Worm (Caenorhabditis elegans) whole organism, young adult: ENCODE data around the gene Y7A5A.13.

ENCODE experiments used
- B0019.2 ChIP-seq: fragments of 200-800 bp; sonication (Bioruptor generic); conservative IDR thresholded peaks from 2 replicates; pipeline ENCODE4 v1.3.6; 2022; ENCODE audit warnings: missing genetic modification reagents, missing genetic modification characterization, missing compliant biosample characterization
- C17E4.6 ChIP-seq: fragments of 200-800 bp; sonication (Bioruptor generic); IDR thresholded peaks from 2 replicates; pipeline ENCODE4 v1.3.6; 2022; ENCODE audit warnings: missing genetic modification reagents, missing genetic modification characterization, missing compliant biosample characterization
- F23B12.7 ChIP-seq: sonication (generic microtip); optimal IDR thresholded peaks from 2 replicates; lab custom pipeline; 2017; ENCODE audit warnings: missing genetic modification characterization, mild to moderate bottlenecking, missing compliant biosample characterization, antibody characterized with exemption, moderate library complexity; ENCODE audit not compliant: insufficient read depth
- F37B4.10 ChIP-seq: fragments of 200-800 bp; sonication (Bioruptor generic); IDR thresholded peaks from 2 replicates; pipeline ENCODE4 v1.3.6; 2022; ENCODE audit warnings: missing genetic modification characterization, missing compliant biosample characterization
- F52B5.7 ChIP-seq: sonication (generic microtip); optimal IDR thresholded peaks from 2 replicates; lab custom pipeline; 2016; ENCODE audit warnings: mild to moderate bottlenecking, missing genetic modification characterization, missing compliant biosample characterization
- F55B11.4 ChIP-seq: sonication (generic microtip); optimal IDR thresholded peaks from 2 replicates; lab custom pipeline; 2016; ENCODE audit warnings: missing compliant biosample characterization, missing genetic modification characterization, borderline replicate concordance; ENCODE audit not compliant: insufficient read depth
- F57A8.1 ChIP-seq: fragments of 200-800 bp; sonication (Bioruptor generic); optimal IDR thresholded peaks from 2 replicates; lab custom pipeline; 2018; ENCODE audit warnings: mild to moderate bottlenecking, missing genetic modification characterization, moderate library complexity, missing compliant biosample characterization
- K11D2.4 ChIP-seq: fragments of 200-800 bp; sonication (Bioruptor generic); IDR thresholded peaks from 2 replicates; pipeline ENCODE4 v1.3.6; 2022; ENCODE audit warnings: missing genetic modification reagents, missing genetic modification characterization, missing compliant biosample characterization
- Y53G8AR.9 ChIP-seq: fragments of 200-800 bp; sonication (Bioruptor generic); conservative IDR thresholded peaks from 2 replicates; pipeline ENCODE4 v1.3.6; 2022; ENCODE audit warnings: missing genetic modification reagents, missing genetic modification characterization, missing compliant biosample characterization
- Y67H2A.10 ChIP-seq: fragments of 200-800 bp; sonication (Bioruptor generic); conservative IDR thresholded peaks from 2 replicates; pipeline ENCODE4 v1.3.6; 2022; ENCODE audit warnings: missing genetic modification reagents, missing genetic modification characterization, missing compliant biosample characterization
- Y79H2A.3 ChIP-seq: fragments of 200-800 bp; sonication (Bioruptor generic); conservative IDR thresholded peaks from 2 replicates; pipeline ENCODE4 v1.3.6; 2022; ENCODE audit warnings: missing genetic modification reagents, missing genetic modification characterization, missing compliant biosample characterization
- Y95B8A.8 ChIP-seq: fragments of 200-800 bp; sonication (Bioruptor generic); IDR thresholded peaks from 2 replicates; pipeline ENCODE4 v1.3.6; 2022; ENCODE audit warnings: missing genetic modification reagents, missing genetic modification characterization, missing compliant biosample characterization
- akir-1 ChIP-seq: fragments of 200-800 bp; sonication (Bioruptor generic); optimal IDR thresholded peaks from 2 replicates; lab custom pipeline; 2018; ENCODE audit warnings: mild to moderate bottlenecking, missing genetic modification characterization, moderate library complexity, missing compliant biosample characterization
- ama-1 ChIP-seq, 3 experiments: fragments of 150-350 bp in 1 of 3; sonication (generic microtip) in 2 of 3; optimal IDR thresholded peaks; 2 replicates each; lab custom pipeline; 2014 to 2018; ENCODE audit warnings: missing biosample characterization in 2 of 3, missing genetic modification characterization in 2 of 3, missing genetic modification reagents in 2 of 3
- attf-5 ChIP-seq: fragments of 200-800 bp; sonication (Bioruptor generic); optimal IDR thresholded peaks from 2 replicates; lab custom pipeline; 2018; ENCODE audit warnings: mild to moderate bottlenecking, missing genetic modification characterization, missing compliant biosample characterization
- cebp-1 ChIP-seq, 2 experiments: fragments of 200-800 bp in 1 of 2; sonication (Bioruptor generic) in 1 of 2; sonication (generic microtip) in 1 of 2; IDR thresholded peaks in 1 of 2; optimal IDR thresholded peaks in 1 of 2; 2 replicates each; pipeline versions ENCODE4 v1.3.6 to Lab custom; 2017 to 2022; ENCODE audit warnings: missing compliant biosample characterization in 2 of 2, missing genetic modification characterization in 2 of 2, mild to moderate bottlenecking in 1 of 2, missing genetic modification reagents in 1 of 2, moderate library complexity in 1 of 2
- ceh-27 ChIP-seq: fragments of 200-800 bp; sonication (Bioruptor generic); optimal IDR thresholded peaks from 2 replicates; lab custom pipeline; 2018; ENCODE audit warnings: mild to moderate bottlenecking, missing genetic modification characterization, moderate library complexity, missing compliant biosample characterization
- ceh-40 ChIP-seq: fragments of 200-800 bp; sonication (Bioruptor generic); IDR thresholded peaks from 2 replicates; pipeline ENCODE4 v1.3.6; 2022; ENCODE audit warnings: missing genetic modification characterization, missing compliant biosample characterization
- ceh-91 ChIP-seq: fragments of 200-800 bp; sonication (Bioruptor generic); IDR thresholded peaks from 2 replicates; pipeline ENCODE4 v1.3.6; 2022; ENCODE audit warnings: missing genetic modification reagents, missing genetic modification characterization, missing compliant biosample characterization
- die-1 ChIP-seq: sonication (generic microtip); optimal IDR thresholded peaks from 2 replicates; lab custom pipeline; 2016; ENCODE audit warnings: missing genotype, mild to moderate bottlenecking, missing genetic modification characterization, missing compliant biosample characterization
- dox-1 ChIP-seq: fragments of 200-800 bp; sonication (Bioruptor generic); IDR thresholded peaks from 2 replicates; pipeline ENCODE4 v1.3.6; 2022; ENCODE audit warnings: missing genetic modification reagents, missing genetic modification characterization, missing compliant biosample characterization
- egl-44 ChIP-seq: fragments of 200-800 bp; sonication (Bioruptor generic); IDR thresholded peaks from 2 replicates; pipeline ENCODE4 v1.3.6; 2022; ENCODE audit warnings: missing genetic modification reagents, missing genetic modification characterization, missing compliant biosample characterization
- ekl-4 ChIP-seq: fragments of 200-800 bp; sonication (Bioruptor generic); IDR thresholded peaks from 2 replicates; pipeline ENCODE4 v1.3.6; 2022; ENCODE audit warnings: missing genetic modification reagents, missing genetic modification characterization, missing compliant biosample characterization
- fkh-3 ChIP-seq: sonication (generic microtip); optimal IDR thresholded peaks from 2 replicates; lab custom pipeline; 2016; ENCODE audit warnings: mild to moderate bottlenecking, missing genetic modification characterization, missing compliant biosample characterization
- gei-17 ChIP-seq: fragments of 200-800 bp; sonication (Bioruptor generic); optimal IDR thresholded peaks from 2 replicates; lab custom pipeline; 2018; ENCODE audit warnings: mild to moderate bottlenecking, missing genetic modification characterization, missing compliant biosample characterization
- him-1 ChIP-seq: sonication (generic microtip); optimal IDR thresholded peaks from 2 replicates; lab custom pipeline; 2016; ENCODE audit warnings: missing genotype, missing genetic modification reagents, missing genetic modification characterization, missing compliant biosample characterization
- hmg-1.2 ChIP-seq: fragments of 200-800 bp; sonication (Bioruptor generic); IDR thresholded peaks from 2 replicates; pipeline ENCODE4 v1.3.6; 2022; ENCODE audit warnings: missing genetic modification reagents, missing genetic modification characterization, missing compliant biosample characterization
- hmg-20 ChIP-seq: fragments of 200-800 bp; sonication (Bioruptor generic); IDR thresholded peaks from 2 replicates; pipeline ENCODE4 v1.3.6; 2022; ENCODE audit warnings: missing genetic modification reagents, missing genetic modification characterization, missing compliant biosample characterization
- lag-1 ChIP-seq: fragments of 200-800 bp; sonication (Bioruptor generic); IDR thresholded peaks from 2 replicates; pipeline ENCODE4 v1.3.6; 2022; ENCODE audit warnings: missing genetic modification reagents, missing genetic modification characterization, missing compliant biosample characterization
- lin-40 ChIP-seq: sonication (generic microtip); optimal IDR thresholded peaks from 2 replicates; lab custom pipeline; 2016; ENCODE audit warnings: missing genetic modification characterization, mild to moderate bottlenecking, missing compliant biosample characterization, missing genotype, missing genetic modification reagents
- lin-54 ChIP-seq: fragments of 200-800 bp; sonication (Bioruptor generic); optimal IDR thresholded peaks from 2 replicates; lab custom pipeline; 2018; ENCODE audit warnings: mild to moderate bottlenecking, missing genetic modification characterization, missing compliant biosample characterization
- lsy-27 ChIP-seq: sonication (generic microtip); optimal IDR thresholded peaks from 2 replicates; lab custom pipeline; 2017; ENCODE audit warnings: missing genetic modification characterization, mild to moderate bottlenecking, missing compliant biosample characterization, antibody characterized with exemption, missing genotype, borderline replicate concordance; ENCODE audit not compliant: insufficient read depth
- madf-10 ChIP-seq: sonication (generic microtip); optimal IDR thresholded peaks from 2 replicates; lab custom pipeline; 2016; ENCODE audit warnings: mild to moderate bottlenecking, missing genetic modification characterization, missing compliant biosample characterization
- madf-3 ChIP-seq: fragments of 200-800 bp; sonication (Bioruptor generic); IDR thresholded peaks from 2 replicates; pipeline ENCODE4 v1.3.6; 2022; ENCODE audit warnings: missing genetic modification reagents, missing genetic modification characterization, missing compliant biosample characterization
- mcd-1 ChIP-seq: fragments of 200-800 bp; sonication (Bioruptor generic); IDR thresholded peaks from 2 replicates; pipeline ENCODE4 v1.3.6; 2022; ENCODE audit warnings: missing genetic modification reagents, missing genetic modification characterization, missing compliant biosample characterization
- nfya-2 ChIP-seq: fragments of 200-800 bp; sonication (Bioruptor generic); IDR thresholded peaks from 2 replicates; pipeline ENCODE4 v1.3.6; 2022; ENCODE audit warnings: missing genetic modification reagents, missing genetic modification characterization, missing compliant biosample characterization
- nfyb-1 ChIP-seq: fragments of 200-800 bp; sonication (Bioruptor generic); IDR thresholded peaks from 2 replicates; pipeline ENCODE4 v1.3.6; 2022; ENCODE audit warnings: missing genetic modification reagents, missing genetic modification characterization, missing compliant biosample characterization
- sea-2 ChIP-seq: fragments of 200-800 bp; sonication (Bioruptor generic); IDR thresholded peaks from 2 replicates; pipeline ENCODE4 v1.3.6; 2022; ENCODE audit warnings: missing genetic modification characterization, missing compliant biosample characterization
- snpc-4 ChIP-seq, 5 experiments: fragments of 150-350 bp in 1 of 5; sonication (generic microtip) in 4 of 5; optimal IDR thresholded peaks; 2 replicates each; lab custom pipeline; 2014 to 2018; ENCODE audit warnings: missing genetic modification characterization in 5 of 5, missing biosample characterization in 3 of 5, antibody characterized with exemption in 2 of 5, mild to moderate bottlenecking in 2 of 5, missing compliant biosample characterization in 2 of 5, missing genotype in 2 of 5, moderate library complexity in 2 of 5, missing genetic modification reagents in 1 of 5
- somi-1 ChIP-seq: fragments of 200-800 bp; sonication (Bioruptor generic); optimal IDR thresholded peaks from 2 replicates; lab custom pipeline; 2018; ENCODE audit warnings: mild to moderate bottlenecking, missing genetic modification characterization, missing compliant biosample characterization
- tbp1 ChIP-seq: fragments of 200-800 bp; sonication (Bioruptor generic); optimal IDR thresholded peaks from 2 replicates; lab custom pipeline; 2018; ENCODE audit warnings: mild to moderate bottlenecking, missing genetic modification characterization, missing compliant biosample characterization
- unc-130 ChIP-seq: sonication (generic microtip); optimal IDR thresholded peaks from 2 replicates; lab custom pipeline; 2016; ENCODE audit warnings: missing genetic modification reagents, missing genetic modification characterization, missing compliant biosample characterization
- ztf-18 ChIP-seq: sonication (generic microtip); optimal IDR thresholded peaks from 2 replicates; lab custom pipeline; 2016; ENCODE audit warnings: missing genotype, mild to moderate bottlenecking, missing genetic modification characterization, missing compliant biosample characterization
- ztf-25 ChIP-seq: fragments of 200-800 bp; sonication (Bioruptor generic); IDR thresholded peaks from 2 replicates; pipeline ENCODE4 v1.3.6; 2022; ENCODE audit warnings: missing genetic modification reagents, missing genetic modification characterization, missing compliant biosample characterization
- ztf-6 ChIP-seq: fragments of 200-800 bp; sonication (Bioruptor generic); IDR thresholded peaks from 2 replicates; pipeline ENCODE4 v1.3.6; 2022; ENCODE audit warnings: missing genetic modification reagents, missing genetic modification characterization, missing compliant biosample characterization

Y7A5A.13 gene

DNA sequence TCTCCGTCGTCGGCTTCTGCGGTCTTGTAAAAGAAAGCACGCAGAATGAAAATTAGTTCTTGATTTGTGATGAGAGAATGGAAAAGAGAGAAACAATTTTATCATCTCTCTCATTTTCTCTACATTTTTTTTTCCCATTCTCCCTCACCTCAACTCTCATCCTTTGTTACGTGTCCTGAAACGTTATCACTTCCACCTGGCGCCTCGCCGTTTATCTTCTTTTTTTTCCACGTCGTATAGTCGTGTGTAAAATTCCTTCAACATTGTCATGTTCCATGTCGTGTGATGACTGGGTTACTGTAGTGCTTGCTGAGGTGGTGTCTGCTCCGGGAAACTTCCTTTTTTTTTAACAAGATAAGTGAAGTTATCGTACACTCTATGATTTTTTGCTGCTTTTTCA lies 5.8 kb downstream of the Y7A5A.13 start (continued):
- TF ChIP-seq lsy-27 (tag; lab: Kevin White, UChicago) (no peak), Y53G8AR.9 (GFP tag; lab: Robert Waterston, UW) (no peak), Y67H2A.10 (GFP tag; lab: Robert Waterston, UW) (no peak), madf-3 (no peak), F52B5.7 (tag; lab: Kevin White, UChicago) (no peak), lin-40 (peak; percentile 24), unc-130 (GFP tag; lab: Kevin White, UChicago) (no peak), F57A8.1 (GFP tag; lab: Kevin White, UChicago) (no peak), lag-1 (GFP tag; lab: Robert Waterston, UW) (no peak), F55B11.4 (tag; lab: Kevin White, UChicago) (no peak), ceh-91 (GFP tag; lab: Robert Waterston, UW) (no peak), akir-1 (GFP tag; lab: Kevin White, UChicago) (no peak), fkh-3 (tag; lab: Kevin White, UChicago) (no peak), sea-2 (no peak), F37B4.10 (GFP tag; lab: Robert Waterston, UW) (no peak), ztf-18 (tag; lab: Kevin White, UChicago) (no peak), hmg-1.2 (GFP tag; lab: Robert Waterston, UW) (no peak), egl-44 (GFP tag; lab: Robert Waterston, UW) (no peak), Y79H2A.3 (GFP tag; lab: Robert Waterston, UW) (no peak), K11D2.4 (GFP tag; lab: Robert Waterston, UW) (no peak), lin-54 (GFP tag; lab: Kevin White, UChicago) (no peak), ama-1 (optimal IDR thresholded peaks at IDR 0.05; lab: Kevin White, UChicago) (no peak), ama-1 (GFP tag; optimal IDR thresholded peaks at IDR 0.05; lab: Kevin White, UChicago) (no peak), mcd-1 (GFP tag; lab: Robert Waterston, UW) (no peak), Y95B8A.8 (GFP tag; lab: Robert Waterston, UW) (no peak), dox-1 (GFP tag; lab: Robert Waterston, UW) (peak; percentile 50; the same call in 1 of the 2 replicates), B0019.2 (GFP tag; lab: Robert Waterston, UW) (no peak), ztf-25 (GFP tag; lab: Robert Waterston, UW) (no peak), nfyb-1 (GFP tag; lab: Robert Waterston, UW) (peak; percentile 48; the same call in 1 of the 2 replicates), him-1 (tag; lab: Kevin White, UChicago) (no peak), die-1 (no peak), hmg-20 (no peak), cebp-1 (GFP tag; IDR thresholded peaks at IDR 0.05; lab: Robert Waterston, UW) (no peak), cebp-1 (tag; optimal IDR thresholded peaks at IDR 0.05; lab: Kevin White, UChicago) (peak; percentile 37), C17E4.6 (GFP tag; lab: Robert Waterston, UW) (no peak), ekl-4 (GFP tag; lab: Robert Waterston, UW) (no peak), ceh-27 (no peak), madf-10 (tag; lab: Kevin White, UChicago) (peak; percentile 19), somi-1 (GFP tag; lab: Kevin White, UChicago) (no peak), F23B12.7 (tag; lab: Kevin White, UChicago) (peak; percentile 66), attf-5 (GFP tag; lab: Kevin White, UChicago) (peak; percentile 20), gei-17 (no peak), nfya-2 (GFP tag; lab: Robert Waterston, UW) (no peak), ztf-6 (GFP tag; lab: Robert Waterston, UW) (no peak), ceh-40 (GFP tag; lab: Robert Waterston, UW) (no peak), snpc-4 (GFP tag; optimal IDR thresholded peaks at IDR 0.05; lab: Kevin White, UChicago) (no peak), snpc-4 (tag; optimal IDR thresholded peaks at IDR 0.05; lab: Kevin White, UChicago) (peak in 1 of 4 experiments; percentile 18), tbp1 (GFP tag; lab: Kevin White, UChicago) (peak; percentile 4)
